Fruit fly (Drosophila melanogaster): ENCODE results near the gene CG14075.

CG14075 gene

dm6 chr3L:19000413-19000812 lies 15.7 kb downstream of the CG14075 start, which contains the start of gene CG3808 (continued):
- TF ChIP-seq her (GFP tag; optimal IDR thresholded peaks at IDR 0.05): peak; percentile 22
- TF ChIP-seq lab (GFP tag; optimal IDR thresholded peaks at IDR 0.05): no peak
- TF ChIP-seq CG14667 (GFP tag; IDR thresholded peaks at IDR 0.05): no peak
- no peak for TF ChIP-seq fd64A (GFP tag; optimal IDR thresholded peaks at IDR 0.05)
- no peak for TF ChIP-seq CG2202 (tag; optimal IDR thresholded peaks at IDR 0.05)
- TF ChIP-seq gem (tag; optimal IDR thresholded peaks at IDR 0.05): no peak
- TF ChIP-seq CoRest (tag; optimal IDR thresholded peaks at IDR 0.05): peak; percentile 55
- peak; percentile 91 for TF ChIP-seq Ets65A (GFP tag)
- TF ChIP-seq CG4617 (GFP tag; optimal IDR thresholded peaks at IDR 0.05; ENCODE audit: borderline replicate concordance): peak; percentile 32
- TF ChIP-seq tin (GFP tag; optimal IDR thresholded peaks at IDR 0.05): no peak
- TF ChIP-seq Ets97D (GFP tag; optimal IDR thresholded peaks at IDR 0.05): peak; percentile 89
- no peak for TF ChIP-seq wek (GFP tag; optimal IDR thresholded peaks at IDR 0.05)
- no peak for TF ChIP-seq eve (GFP tag; optimal IDR thresholded peaks at IDR 0.05)
- TF ChIP-seq ci (GFP tag; IDR thresholded peaks at IDR 0.05): 0 out of 3 replicates have a peak, but pooled peaks have one; percentile 9
- TF ChIP-seq CG1529 (GFP tag; optimal IDR thresholded peaks at IDR 0.05): no peak
- TF ChIP-seq Hmx (GFP tag; optimal IDR thresholded peaks at IDR 0.05): no peak
- no peak for TF ChIP-seq CG7839 (tag; optimal IDR thresholded peaks at IDR 0.05)
- TF ChIP-seq fru (optimal IDR thresholded peaks at IDR 0.05): no peak
- peak; percentile 52 for TF ChIP-seq YL-1 (GFP tag; optimal IDR thresholded peaks at IDR 0.05)
- TF ChIP-seq Mes4 (GFP tag; optimal IDR thresholded peaks at IDR 0.05): no peak
- TF ChIP-seq mld (GFP tag; IDR thresholded peaks at IDR 0.05; ENCODE audit: partially characterized antibody): no peak
- TF ChIP-seq ap (GFP tag; IDR thresholded peaks at IDR 0.05): no peak
- peak in 1 of 3 experiments; percentile 59 for TF ChIP-seq Stat92E (GFP tag; optimal IDR thresholded peaks at IDR 0.05)
- no peak for TF ChIP-seq CG13775 (GFP tag; optimal IDR thresholded peaks at IDR 0.05)
- no peak for TF ChIP-seq Fer2 (tag; optimal IDR thresholded peaks at IDR 0.05)
- TF ChIP-seq NC2β (GFP tag; optimal IDR thresholded peaks at IDR 0.05): peak; percentile 44
- no peak for TF ChIP-seq tx (GFP tag; optimal IDR thresholded peaks at IDR 0.05)
- TF ChIP-seq Dip2 (GFP tag; IDR thresholded peaks at IDR 0.05): no peak
- TF ChIP-seq CG7928 (GFP tag; optimal IDR thresholded peaks at IDR 0.05): no peak
- TF ChIP-seq ATbp (GFP tag; optimal IDR thresholded peaks at IDR 0.05): no peak
- no peak for TF ChIP-seq Hr78 (GFP tag; optimal IDR thresholded peaks at IDR 0.05)
- TF ChIP-seq ab (GFP tag; optimal IDR thresholded peaks at IDR 0.05): no peak
- TF ChIP-seq trem (tag; optimal IDR thresholded peaks at IDR 0.05): peak; percentile 35
- no peak for TF ChIP-seq CG7372 (GFP tag; IDR thresholded peaks at IDR 0.05)
- TF ChIP-seq Lpt (GFP tag; optimal IDR thresholded peaks at IDR 0.05): no peak
- TF ChIP-seq CG11504 (tag; optimal IDR thresholded peaks at IDR 0.05): peak; percentile 100
- no peak for TF ChIP-seq wdn (GFP tag; IDR thresholded peaks at IDR 0.05)
- peak; percentile 41 for TF ChIP-seq MESR4 (GFP tag; optimal IDR thresholded peaks at IDR 0.05)
- no peak for TF ChIP-seq CG6254 (GFP tag; optimal IDR thresholded peaks at IDR 0.05)
- TF ChIP-seq Dip3 (GFP tag; optimal IDR thresholded peaks at IDR 0.05): no peak
- peak; percentile 4 for TF ChIP-seq btn (GFP tag; optimal IDR thresholded peaks at IDR 0.05)
- peak; percentile 33 for TF ChIP-seq CG2120 (GFP tag; optimal IDR thresholded peaks at IDR 0.05)
- TF ChIP-seq sens (GFP tag): no peak
- no peak for TF ChIP-seq CG13123 (GFP tag; optimal IDR thresholded peaks at IDR 0.05)
- no peak for TF ChIP-seq CG6272 (GFP tag; IDR thresholded peaks at IDR 0.05)
- no peak; the same call in 2 of the 3 replicates for TF ChIP-seq CG11456 (GFP tag; IDR thresholded peaks at IDR 0.05)
- TF ChIP-seq zf30C (GFP tag; optimal IDR thresholded peaks at IDR 0.05): no peak
- TF ChIP-seq Chrac-16 (GFP tag; optimal IDR thresholded peaks at IDR 0.05): no peak
- peak; percentile 17; the same call in 1 of the 2 replicates for TF ChIP-seq hbn (GFP tag; IDR thresholded peaks at IDR 0.05; ENCODE audit: partially characterized antibody)
- no peak for TF ChIP-seq Oaz (GFP tag; IDR thresholded peaks at IDR 0.05)
- no peak for TF ChIP-seq sqz (GFP tag; optimal IDR thresholded peaks at IDR 0.05)
- no peak for TF ChIP-seq CG11398 (GFP tag; optimal IDR thresholded peaks at IDR 0.05)
